Worm (Caenorhabditis elegans): ENCODE results near the gene C31G12.1.
"Not testable (repeated sequence)": the region's sequence is repeated elsewhere in the genome, so short reads cannot be mapped to it uniquely, and the experiment has no call there.

C31G12.1 gene

ce11 chrV:18195006-18195405 is 15.2 kb downstream of the C31G12.1 start, which contains the start of gene F16H6.3:
Gene F16H6.3 (plus strand): TSS chrV:18195306.
- TF ChIP-seq ets-7 (tag; optimal IDR thresholded peaks at IDR 0.05) (no peak), ama-1 (optimal IDR thresholded peaks at IDR 0.05) (no peak), tbx-11 (GFP tag; IDR thresholded peaks at IDR 0.05) (no peak), F13C5.2 (tag; optimal IDR thresholded peaks at IDR 0.05) (no peak), hnd-1 (tag; optimal IDR thresholded peaks at IDR 0.05) (no peak), B0310.2 (tag; optimal IDR thresholded peaks at IDR 0.05) (no peak), tbx-37 (GFP tag; conservative IDR thresholded peaks at IDR 0.05) (no peak), ceh-36 (tag; optimal IDR thresholded peaks at IDR 0.05) (no peak), ceh-13 (GFP tag; optimal IDR thresholded peaks at IDR 0.05) (no peak), pes-1 (GFP tag; IDR thresholded peaks at IDR 0.05) (no peak), scrt-1 (GFP tag; IDR thresholded peaks at IDR 0.05) (no peak), aly-1 (tag; optimal IDR thresholded peaks at IDR 0.05) (no peak), flt-1 (GFP tag; IDR thresholded peaks at IDR 0.05) (no peak)

ce11 chrV:18198421-18198820 is 18.7 kb downstream of the C31G12.1 start, which contains the start of gene F16H6.4:
Gene F16H6.4 (plus strand): TSS chrV:18198721.
- no peak for TF ChIP-seq hnd-1 (tag; optimal IDR thresholded peaks at IDR 0.05)
- TF ChIP-seq F13C5.2 (tag; optimal IDR thresholded peaks at IDR 0.05) = no peak
- TF ChIP-seq tbx-37 (GFP tag; conservative IDR thresholded peaks at IDR 0.05) = no peak
- TF ChIP-seq B0310.2 (tag; optimal IDR thresholded peaks at IDR 0.05) = no peak
- no peak for TF ChIP-seq ceh-36 (tag; optimal IDR thresholded peaks at IDR 0.05)
- no peak for TF ChIP-seq hmbx-1 (tag; optimal IDR thresholded peaks at IDR 0.05)
- TF ChIP-seq ama-1 (optimal IDR thresholded peaks at IDR 0.05) = no peak
- no peak for TF ChIP-seq tra-4 (tag; optimal IDR thresholded peaks at IDR 0.05)
- TF ChIP-seq ceh-13 (GFP tag; optimal IDR thresholded peaks at IDR 0.05) = no peak

- TF ChIP-seq hmg-4 (GFP tag; optimal IDR thresholded peaks at IDR 0.05) = no peak
- no peak for TF ChIP-seq F13C5.2 (tag; optimal IDR thresholded peaks at IDR 0.05)
- TF ChIP-seq tra-4 (tag; optimal IDR thresholded peaks at IDR 0.05) = no peak
- TF ChIP-seq ceh-13 (GFP tag; optimal IDR thresholded peaks at IDR 0.05) = no peak
- no peak for TF ChIP-seq sea-1 (GFP tag; conservative IDR thresholded peaks at IDR 0.05)
- no peak for TF ChIP-seq pes-1 (GFP tag; IDR thresholded peaks at IDR 0.05)
- TF ChIP-seq ets-7 (tag; optimal IDR thresholded peaks at IDR 0.05) = no peak
- TF ChIP-seq hnd-1 (tag; optimal IDR thresholded peaks at IDR 0.05) = no peak
- TF ChIP-seq tbx-11 (GFP tag; IDR thresholded peaks at IDR 0.05) = no peak
- TF ChIP-seq tbx-37 (GFP tag; conservative IDR thresholded peaks at IDR 0.05) = no peak
- no peak for TF ChIP-seq ama-1 (optimal IDR thresholded peaks at IDR 0.05)
- TF ChIP-seq scrt-1 (GFP tag; IDR thresholded peaks at IDR 0.05) = no peak
- no peak for TF ChIP-seq aly-1 (tag; optimal IDR thresholded peaks at IDR 0.05)
- TF ChIP-seq flt-1 (GFP tag; IDR thresholded peaks at IDR 0.05) = no peak
Observed at ce11 chrV:18209071-18209470, 29.3 kb downstream of the C31G12.1 start, which contains the start of gene F16H6.7. Gene F16H6.7 (minus strand): TSS chrV:18209171.

ce11 chrV:18212848-18213247 is 33.1 kb downstream of the C31G12.1 start:
- no peak for TF ChIP-seq tbx-11 (GFP tag; IDR thresholded peaks at IDR 0.05)
- TF ChIP-seq pes-1 (GFP tag; IDR thresholded peaks at IDR 0.05) = no peak
- TF ChIP-seq ama-1 (optimal IDR thresholded peaks at IDR 0.05) = no peak
- no peak for TF ChIP-seq F13C5.2 (tag; optimal IDR thresholded peaks at IDR 0.05)
- TF ChIP-seq tra-4 (tag; optimal IDR thresholded peaks at IDR 0.05) = no peak
- no peak for TF ChIP-seq hnd-1 (tag; optimal IDR thresholded peaks at IDR 0.05)
- TF ChIP-seq hmbx-1 (tag; optimal IDR thresholded peaks at IDR 0.05) = no peak
- TF ChIP-seq ceh-13 (GFP tag; optimal IDR thresholded peaks at IDR 0.05) = no peak
- no peak for TF ChIP-seq aly-1 (tag; optimal IDR thresholded peaks at IDR 0.05)
- no peak for TF ChIP-seq ets-7 (tag; optimal IDR thresholded peaks at IDR 0.05)
- no peak for TF ChIP-seq ceh-36 (tag; optimal IDR thresholded peaks at IDR 0.05)

ce11 chrV:18216175-18216574 is 36.4 kb downstream of the C31G12.1 start, which contains the start of gene F16H6.8:
Gene F16H6.8 (minus strand): TSS chrV:18216275.
- not testable (repeated sequence) for TF ChIP-seq tbx-11 (GFP tag; IDR thresholded peaks at IDR 0.05); F13C5.2 (tag; optimal IDR thresholded peaks at IDR 0.05); tbx-37 (GFP tag; conservative IDR thresholded peaks at IDR 0.05)

ce11 chrV:18216784-18217183 is 37.0 kb downstream of the C31G12.1 start, which contains the start of gene F16H6.9:
Gene F16H6.9 (plus strand): TSS chrV:18217084.
- TF ChIP-seq pes-1 (GFP tag; IDR thresholded peaks at IDR 0.05); ama-1 (optimal IDR thresholded peaks at IDR 0.05); B0310.2 (tag; optimal IDR thresholded peaks at IDR 0.05): not testable (repeated sequence)

ce11 chrV:18224353-18224752 is 44.6 kb downstream of the C31G12.1 start, which contains the start of gene F16H6.10:
Gene F16H6.10 (minus strand): TSS chrV:18224453.
- no peak for TF ChIP-seq hmg-4 (GFP tag; optimal IDR thresholded peaks at IDR 0.05)
- no peak for TF ChIP-seq sea-1 (GFP tag; conservative IDR thresholded peaks at IDR 0.05)
- no peak for TF ChIP-seq B0310.2 (tag; optimal IDR thresholded peaks at IDR 0.05)
- TF ChIP-seq ceh-13 (GFP tag; optimal IDR thresholded peaks at IDR 0.05) = no peak
- no peak for TF ChIP-seq flt-1 (GFP tag; IDR thresholded peaks at IDR 0.05)
- no peak for TF ChIP-seq pes-1 (GFP tag; IDR thresholded peaks at IDR 0.05)
- no peak for TF ChIP-seq tbx-11 (GFP tag; IDR thresholded peaks at IDR 0.05)
- no peak for TF ChIP-seq scrt-1 (GFP tag; IDR thresholded peaks at IDR 0.05)
- no peak for TF ChIP-seq ceh-36 (tag; optimal IDR thresholded peaks at IDR 0.05)
- TF ChIP-seq tbx-37 (GFP tag; conservative IDR thresholded peaks at IDR 0.05) = no peak

Data from whole organism, early embryonic.